Fruit fly (Drosophila melanogaster) whole organism, pupa: ENCODE measurements around the gene abs.

Experiments
- CG12605 ChIP-seq: fragments of 200-800 bp; sonication (Bioruptor generic); IDR thresholded peaks from 2 replicates; pipeline ENCODE4 v1.3.6; 2022; ENCODE audit warnings: missing biosample characterization, missing genetic modification characterization
- CG13204 ChIP-seq: fragments of 200-800 bp; sonication (Bioruptor generic); optimal IDR thresholded peaks from 2 replicates; lab custom pipeline; 2018; ENCODE audit warnings: missing biosample characterization, mild to moderate bottlenecking, missing genetic modification characterization, moderate library complexity
- CG32121 ChIP-seq: fragments of 200-800 bp; sonication (Bioruptor generic); IDR thresholded peaks from 2 replicates; pipeline ENCODE4 v1.3.6; 2022; ENCODE audit warnings: missing biosample characterization, missing genetic modification characterization
- CG4496 ChIP-seq: fragments of 200-800 bp; sonication (Bioruptor generic); IDR thresholded peaks from 3 replicates; pipeline ENCODE4 v1.3.6; 2022; ENCODE audit warnings: missing biosample characterization, missing genetic modification characterization
- CG8159 ChIP-seq: fragments of 200-800 bp; sonication (Bioruptor generic); optimal IDR thresholded peaks from 3 replicates; lab custom pipeline; 2018; ENCODE audit warnings: missing biosample characterization, mild to moderate bottlenecking, missing genetic modification characterization, moderate library complexity
- D1 ChIP-seq: fragments of 200-800 bp; sonication (Bioruptor generic); optimal IDR thresholded peaks from 2 replicates; lab custom pipeline; 2018; ENCODE audit warnings: missing biosample characterization, mild to moderate bottlenecking, missing genetic modification characterization, moderate library complexity
- Pif1A ChIP-seq: fragments of 200-800 bp; sonication (Bioruptor generic); optimal IDR thresholded peaks from 3 replicates; lab custom pipeline; 2016; ENCODE audit warnings: missing biosample characterization, missing genetic modification characterization

- TF ChIP-seq Pif1A = no peak
- TF ChIP-seq CG32121 (GFP tag; lab: Robert Waterston, UW) = no peak
- TF ChIP-seq D1 (tag; lab: Kevin White, UChicago) = no peak
- no peak for TF ChIP-seq CG12605 (GFP tag; lab: Robert Waterston, UW)
- TF ChIP-seq CG13204 = no peak
- no peak for TF ChIP-seq CG4496
- no peak for TF ChIP-seq CG8159 (tag; lab: Kevin White, UChicago)
Measured at dm6 chr3R:4252943-4253342, 20.1 kb downstream of the abs start, which contains the start of gene CG14644.
